Worm (Caenorhabditis elegans) whole organism, L4 larva: ENCODE measurements around the gene Y55F3BR.10.

Experiments
- F26F4.8 ChIP-seq: fragments of 200-800 bp; sonication (Bioruptor generic); conservative IDR thresholded peaks from 2 replicates; pipeline ENCODE4 v1.3.6; 2022; ENCODE audit warnings: missing genetic modification characterization, missing compliant biosample characterization
- F44E2.7 ChIP-seq: fragments of 200-800 bp; sonication (Bioruptor generic); IDR thresholded peaks from 2 replicates; pipeline ENCODE4 v2.1.2; 2022; ENCODE audit warnings: missing genetic modification characterization, missing compliant biosample characterization
- F49E8.2 ChIP-seq: sonication (generic microtip); optimal IDR thresholded peaks from 2 replicates; lab custom pipeline; 2016; ENCODE audit warnings: missing compliant biosample characterization, mild to moderate bottlenecking, missing genetic modification characterization, borderline replicate concordance
- T26A8.4 ChIP-seq: fragments of 200-800 bp; sonication (Bioruptor generic); IDR thresholded peaks from 2 replicates; pipeline ENCODE4 v1.3.6; 2022; ENCODE audit warnings: missing genetic modification characterization, missing compliant biosample characterization
- Y48G9A.11 ChIP-seq: fragments of 200-800 bp; sonication (Bioruptor generic); IDR thresholded peaks from 2 replicates; pipeline ENCODE4 v1.3.6; 2022; ENCODE audit warnings: missing genetic modification reagents, missing genetic modification characterization, missing compliant biosample characterization
- aly-2 ChIP-seq: sonication (generic microtip); optimal IDR thresholded peaks from 2 replicates; lab custom pipeline; 2018; ENCODE audit warnings: missing biosample characterization, missing genetic modification characterization
- attf-4 ChIP-seq: sonication (generic microtip); optimal IDR thresholded peaks from 3 replicates; lab custom pipeline; 2017; ENCODE audit warnings: missing biosample characterization, missing genetic modification characterization
- ceh-20 ChIP-seq: fragments of 200-800 bp; sonication (Bioruptor generic); IDR thresholded peaks from 2 replicates; pipeline ENCODE4 v1.3.6; 2022; ENCODE audit warnings: missing genetic modification reagents, missing genetic modification characterization, missing compliant biosample characterization
- ceh-32 ChIP-seq: sonication (generic microtip); optimal IDR thresholded peaks from 2 replicates; lab custom pipeline; 2016; ENCODE audit warnings: mild to moderate bottlenecking, missing genetic modification characterization, missing compliant biosample characterization; ENCODE audit not compliant: poor library complexity
- ceh-82 ChIP-seq: sonication (generic microtip); optimal IDR thresholded peaks from 2 replicates; lab custom pipeline; 2017; ENCODE audit warnings: missing biosample characterization, missing genetic modification characterization
- ces-1 ChIP-seq: fragments of 150-350 bp; sonication (generic microtip); optimal IDR thresholded peaks from 4 replicates; lab custom pipeline; 2014; ENCODE audit warnings: missing biosample characterization, missing genetic modification reagents, missing genetic modification characterization
- cey-2 ChIP-seq: sonication (generic microtip); optimal IDR thresholded peaks from 3 replicates; lab custom pipeline; 2017; ENCODE audit warnings: missing genetic modification characterization, mild to moderate bottlenecking, missing compliant biosample characterization, antibody characterized with exemption, borderline replicate concordance; ENCODE audit not compliant: insufficient read depth
- daf-12 ChIP-seq: fragments of 150-350 bp; optimal IDR thresholded peaks from 2 replicates; lab custom pipeline; 2014; ENCODE audit warnings: missing biosample characterization, missing genetic modification reagents, missing genetic modification characterization
- daf-16 ChIP-seq, 3 experiments: sonication (generic microtip); optimal IDR thresholded peaks; 2 replicates each; lab custom pipeline; 2016 to 2017; ENCODE audit warnings: missing genetic modification characterization in 3 of 3, missing genetic modification reagents in 3 of 3, mild to moderate bottlenecking in 2 of 3, missing compliant biosample characterization in 2 of 3, missing biosample characterization in 1 of 3, moderate library complexity in 1 of 3
- daf-19 ChIP-seq: fragments of 200-800 bp; sonication (Bioruptor generic); conservative IDR thresholded peaks from 2 replicates; pipeline ENCODE4 v1.3.6; 2022; ENCODE audit warnings: missing genetic modification characterization, missing compliant biosample characterization
- dmd-6 ChIP-seq: fragments of 200-800 bp; sonication (Bioruptor generic); IDR thresholded peaks from 2 replicates; pipeline ENCODE4 v1.3.6; 2022; ENCODE audit warnings: missing genetic modification reagents, missing genetic modification characterization, missing compliant biosample characterization
- dve-1 ChIP-seq: sonication (generic microtip); optimal IDR thresholded peaks from 2 replicates; lab custom pipeline; 2017; ENCODE audit warnings: antibody characterized with exemption, mild to moderate bottlenecking, missing genetic modification characterization, missing compliant biosample characterization; ENCODE audit not compliant: insufficient read depth
- egl-27 ChIP-seq: sonication (generic microtip); optimal IDR thresholded peaks from 3 replicates; lab custom pipeline; 2017; ENCODE audit warnings: missing biosample characterization, missing genetic modification reagents, missing genetic modification characterization
- egl-43 ChIP-seq: fragments of 200-800 bp; sonication (Bioruptor generic); IDR thresholded peaks from 2 replicates; pipeline ENCODE4 v1.3.6; 2022; ENCODE audit warnings: missing genetic modification reagents, missing genetic modification characterization, missing compliant biosample characterization
- gei-8 ChIP-seq: fragments of 200-800 bp; sonication (Bioruptor generic); optimal IDR thresholded peaks from 2 replicates; lab custom pipeline; 2018; ENCODE audit warnings: mild to moderate bottlenecking, missing genetic modification characterization, missing compliant biosample characterization
- hif-1 ChIP-seq, 2 experiments: sonication (generic microtip); optimal IDR thresholded peaks; 2 replicates each; lab custom pipeline; 2016 to 2017; ENCODE audit warnings: missing compliant biosample characterization in 2 of 2, missing genetic modification characterization in 2 of 2, missing genetic modification reagents in 2 of 2, missing genotype in 2 of 2, mild to moderate bottlenecking in 1 of 2
- hlh-30 ChIP-seq: sonication (generic microtip); optimal IDR thresholded peaks from 2 replicates; lab custom pipeline; 2017; ENCODE audit warnings: antibody characterized with exemption, mild to moderate bottlenecking, missing genetic modification characterization, missing compliant biosample characterization; ENCODE audit not compliant: insufficient read depth
- lin-1 ChIP-seq: fragments of 200-800 bp; sonication (Bioruptor generic); IDR thresholded peaks from 2 replicates; pipeline ENCODE4 v1.3.6; 2022; ENCODE audit warnings: missing genetic modification reagents, missing genetic modification characterization, missing compliant biosample characterization
- lin-15B ChIP-seq: fragments of 150-350 bp; sonication (generic microtip); optimal IDR thresholded peaks from 3 replicates; lab custom pipeline; 2014; ENCODE audit warnings: missing biosample characterization, missing genetic modification characterization
- lin-29 ChIP-seq: fragments of 200-800 bp; sonication (Bioruptor generic); IDR thresholded peaks from 2 replicates; pipeline ENCODE4 v1.3.6; 2022; ENCODE audit warnings: missing genetic modification reagents, missing genetic modification characterization, missing compliant biosample characterization
- lin-39 ChIP-seq: fragments of 150-350 bp; optimal IDR thresholded peaks from 2 replicates; lab custom pipeline; 2014; ENCODE audit warnings: missing biosample characterization, missing genetic modification reagents, missing genetic modification characterization
- lsy-2 ChIP-seq, 2 experiments: fragments of 150-350 bp in 1 of 2; sonication (generic microtip) in 1 of 2; optimal IDR thresholded peaks; 2 replicates each; lab custom pipeline; 2014 to 2017; ENCODE audit warnings: missing biosample characterization in 2 of 2, missing genetic modification characterization in 2 of 2
- mdt-29 ChIP-seq: fragments of 200-800 bp; sonication (Bioruptor generic); IDR thresholded peaks from 2 replicates; pipeline ENCODE4 v1.3.6; 2022; ENCODE audit warnings: missing genetic modification reagents, missing genetic modification characterization, missing compliant biosample characterization
- mep-1 ChIP-seq: fragments of 150-350 bp; sonication (generic microtip); optimal IDR thresholded peaks from 3 replicates; lab custom pipeline; 2014; ENCODE audit warnings: missing biosample characterization, missing genetic modification characterization
- mes-2 ChIP-seq: sonication (generic microtip); optimal IDR thresholded peaks from 2 replicates; lab custom pipeline; 2016; ENCODE audit warnings: missing genotype, mild to moderate bottlenecking, missing genetic modification characterization, missing compliant biosample characterization; ENCODE audit not compliant: poor library complexity, severe bottlenecking
- mxl-2 ChIP-seq: fragments of 200-800 bp; sonication (Bioruptor generic); conservative IDR thresholded peaks from 2 replicates; pipeline ENCODE4 v1.3.6; 2022; ENCODE audit warnings: missing genetic modification reagents, missing genetic modification characterization, missing compliant biosample characterization
- mxl-3 ChIP-seq: fragments of 200-800 bp; sonication (Bioruptor generic); optimal IDR thresholded peaks from 2 replicates; lab custom pipeline; 2018; ENCODE audit warnings: mild to moderate bottlenecking, missing genetic modification characterization, missing compliant biosample characterization
- nhr-237 ChIP-seq: sonication (generic microtip); optimal IDR thresholded peaks from 2 replicates; lab custom pipeline; 2017; ENCODE audit warnings: missing biosample characterization, missing genetic modification characterization
- nhr-48 ChIP-seq: sonication (generic microtip); optimal IDR thresholded peaks from 2 replicates; lab custom pipeline; 2016; ENCODE audit warnings: mild to moderate bottlenecking, missing genetic modification characterization, missing compliant biosample characterization
- nhr-76 ChIP-seq: fragments of 150-350 bp; optimal IDR thresholded peaks from 2 replicates; lab custom pipeline; 2014; ENCODE audit warnings: missing biosample characterization, missing genetic modification characterization
- nhr-77 ChIP-seq: fragments of 150-350 bp; optimal IDR thresholded peaks from 2 replicates; lab custom pipeline; 2014; ENCODE audit warnings: missing biosample characterization, missing genetic modification characterization
- pha-4 ChIP-seq, 2 experiments: fragments of 150-350 bp in 1 of 2; fragments of 200-800 bp in 1 of 2; sonication (Bioruptor generic) in 1 of 2; IDR thresholded peaks in 1 of 2; optimal IDR thresholded peaks in 1 of 2; 2 replicates each; pipeline versions ENCODE4 v1.3.6 to Lab custom; 2014 to 2022; ENCODE audit warnings: missing genetic modification characterization in 2 of 2, missing genetic modification reagents in 2 of 2, missing biosample characterization in 1 of 2, missing compliant biosample characterization in 1 of 2
- pqm-1 ChIP-seq: sonication (generic microtip); optimal IDR thresholded peaks from 2 replicates; lab custom pipeline; 2017; ENCODE audit warnings: missing biosample characterization, missing genetic modification characterization
- saeg-2 ChIP-seq: fragments of 200-800 bp; sonication (Bioruptor generic); IDR thresholded peaks from 2 replicates; pipeline ENCODE4 v1.3.6; 2022; ENCODE audit warnings: missing genetic modification reagents, missing genetic modification characterization, missing compliant biosample characterization
- spr-1 ChIP-seq: sonication (generic microtip); optimal IDR thresholded peaks from 2 replicates; lab custom pipeline; 2016; ENCODE audit warnings: mild to moderate bottlenecking, missing genetic modification characterization, missing compliant biosample characterization
- spr-3 ChIP-seq: fragments of 200-800 bp; sonication (Bioruptor generic); optimal IDR thresholded peaks from 2 replicates; lab custom pipeline; 2018; ENCODE audit warnings: mild to moderate bottlenecking, missing genetic modification characterization, missing compliant biosample characterization
- tra-1 ChIP-seq: fragments of 200-800 bp; sonication (Bioruptor generic); IDR thresholded peaks from 2 replicates; pipeline ENCODE4 v1.3.6; 2022; ENCODE audit warnings: missing genetic modification reagents, missing genetic modification characterization, missing compliant biosample characterization
- unc-62 ChIP-seq, 3 experiments: fragments of 150-350 bp in 1 of 3; sonication (generic microtip); optimal IDR thresholded peaks in 2 of 3; peaks in 1 of 3; 1 replicate in 1 of 3; 2 replicates in 2 of 3; lab custom pipeline; 2014 to 2017; ENCODE audit warnings: missing biosample characterization in 3 of 3, missing genetic modification characterization in 3 of 3, missing genetic modification reagents in 3 of 3, missing genotype in 1 of 3
- zfp-3 ChIP-seq: fragments of 200-800 bp; sonication (Bioruptor generic); conservative IDR thresholded peaks from 2 replicates; pipeline ENCODE4 v1.3.6; 2022; ENCODE audit warnings: missing genetic modification reagents, missing genetic modification characterization, missing compliant biosample characterization
- zip-11 ChIP-seq: fragments of 200-800 bp; sonication (Bioruptor generic); IDR thresholded peaks from 2 replicates; pipeline ENCODE4 v1.3.6; 2022; ENCODE audit warnings: missing genetic modification characterization, missing compliant biosample characterization
- zip-2 ChIP-seq: fragments of 150-350 bp; optimal IDR thresholded peaks from 2 replicates; lab custom pipeline; 2014; ENCODE audit warnings: missing biosample characterization, missing genetic modification characterization
- ztf-11 ChIP-seq: fragments of 150-350 bp; optimal IDR thresholded peaks from 2 replicates; lab custom pipeline; 2014; ENCODE audit warnings: missing biosample characterization, missing genetic modification characterization
- ztf-7 ChIP-seq: fragments of 150-350 bp; optimal IDR thresholded peaks from 2 replicates; lab custom pipeline; 2014; ENCODE audit warnings: missing biosample characterization, missing genetic modification characterization

Y55F3BR.10 gene

DNA sequence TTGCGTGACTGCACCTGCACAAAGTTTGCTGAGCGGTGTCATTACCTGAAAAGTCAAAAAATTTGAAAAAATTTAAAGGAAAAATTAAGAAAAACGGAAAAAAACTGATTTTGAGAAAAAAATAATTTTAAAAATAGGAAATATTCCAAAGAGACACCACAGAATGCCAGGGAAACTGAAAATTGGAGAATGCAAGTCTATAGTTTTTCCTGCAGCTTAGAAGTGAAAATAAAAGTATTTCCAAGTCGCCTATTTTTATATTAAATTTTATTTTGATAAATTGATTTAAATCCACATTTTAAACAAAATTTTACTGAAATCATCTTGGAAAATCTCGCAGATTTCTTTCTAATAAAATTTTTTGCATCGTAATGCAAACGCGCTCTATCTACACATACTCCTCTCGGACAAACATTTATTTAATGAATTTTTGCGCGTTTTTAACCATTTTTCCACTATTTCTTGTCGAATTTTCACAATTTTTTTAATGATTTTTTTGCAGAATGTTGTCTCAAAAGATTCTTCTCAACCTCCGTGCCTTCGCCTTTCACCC lies 35.6 kb upstream of the Y55F3BR.10 start, which contains the start of the genes F56B3.11 and ech-5 (continued):
- TF ChIP-seq aly-2 (tag; lab: Kevin White, UChicago) (no peak), mdt-29 (GFP tag; lab: Robert Waterston, UW) (no peak), nhr-76 (tag; lab: Kevin White, UChicago) (no peak), F44E2.7 (GFP tag; lab: Robert Waterston, UW) (no peak), mxl-2 (GFP tag; lab: Robert Waterston, UW) (no peak), ceh-20 (no peak), F49E8.2 (tag; lab: Kevin White, UChicago) (peak; percentile 1), lin-1 (GFP tag; lab: Robert Waterston, UW) (no peak), nhr-77 (peak; percentile 32), ztf-7 (no peak), F26F4.8 (GFP tag; lab: Robert Waterston, UW) (no peak), dve-1 (peak; percentile 72), mep-1 (tag; lab: Kevin White, UChicago) (peak; percentile 88), zip-2 (tag; lab: Kevin White, UChicago) (no peak), daf-16 (GFP tag; optimal IDR thresholded peaks at IDR 0.05; lab: Kevin White, UChicago) (no peak), daf-16 (tag; optimal IDR thresholded peaks at IDR 0.05; lab: Kevin White, UChicago) (no peak), lin-15B (tag; lab: Kevin White, UChicago) (peak; percentile 69), T26A8.4 (GFP tag; lab: Robert Waterston, UW) (no peak), lsy-2 (tag; optimal IDR thresholded peaks at IDR 0.05; lab: Kevin White, UChicago) (peak in 1 of 2 experiments; percentile 81), ztf-11 (no peak), spr-1 (tag; lab: Kevin White, UChicago) (peak; percentile 14), zfp-3 (GFP tag; lab: Robert Waterston, UW) (0 out of 2 replicates have a peak, but pooled peaks have one; percentile 49), daf-12 (tag; lab: Kevin White, UChicago) (no peak), tra-1 (GFP tag; lab: Robert Waterston, UW) (no peak), saeg-2 (GFP tag; lab: Robert Waterston, UW) (no peak), lin-29 (no peak), ces-1 (GFP tag; lab: Kevin White, UChicago) (no peak), pqm-1 (no peak), spr-3 (GFP tag; lab: Kevin White, UChicago) (no peak), nhr-237 (tag; lab: Kevin White, UChicago) (no peak), dmd-6 (GFP tag; lab: Robert Waterston, UW) (no peak; the same call in 1 of the 2 replicates), hlh-30 (tag; lab: Kevin White, UChicago) (peak; percentile 36), ceh-32 (tag; lab: Kevin White, UChicago) (no peak), nhr-48 (peak; percentile 9), egl-43 (GFP tag; lab: Robert Waterston, UW) (no peak), gei-8 (no peak), egl-27 (tag; lab: Kevin White, UChicago) (no peak), mes-2 (tag; lab: Kevin White, UChicago) (peak; percentile 72), hif-1 (tag; optimal IDR thresholded peaks at IDR 0.05; lab: Kevin White, UChicago) (peak in 1 of 2 experiments; percentile 91), lin-39 (no peak), pha-4 (GFP tag; IDR thresholded peaks at IDR 0.05; lab: Robert Waterston, UW) (no peak; the same call in 1 of the 2 replicates), pha-4 (tag; optimal IDR thresholded peaks at IDR 0.05; lab: Kevin White, UChicago) (no peak), mxl-3 (GFP tag; lab: Kevin White, UChicago) (no peak), attf-4 (tag; lab: Kevin White, UChicago) (no peak), ceh-82 (no peak), Y48G9A.11 (GFP tag; lab: Robert Waterston, UW) (no peak), unc-62 (GFP tag; optimal IDR thresholded peaks at IDR 0.05 in 1 of 2; lab: Kevin White, UChicago) (no peak), unc-62 (tag; optimal IDR thresholded peaks at IDR 0.05; lab: Kevin White, UChicago) (no peak), zip-11 (GFP tag; lab: Robert Waterston, UW) (no peak), cey-2 (tag; lab: Kevin White, UChicago) (no peak), daf-19 (GFP tag; lab: Robert Waterston, UW) (no peak)
